Worm (Caenorhabditis elegans) whole organism, L3 larva: ENCODE measurements around the gene sptl-2.

ENCODE experiments used
- R02D3.7 ChIP-seq: fragments of 150-350 bp; optimal IDR thresholded peaks from 2 replicates; lab custom pipeline; 2014; ENCODE audit warnings: missing biosample characterization, missing genetic modification characterization
- aly-2 ChIP-seq: fragments of 150-350 bp; optimal IDR thresholded peaks from 2 replicates; lab custom pipeline; 2014; ENCODE audit warnings: missing biosample characterization, missing genetic modification characterization
- ama-1 ChIP-seq: fragments of 150-350 bp; optimal IDR thresholded peaks from 2 replicates; lab custom pipeline; 2018
- ceh-16 ChIP-seq: sonication (generic microtip); optimal IDR thresholded peaks from 2 replicates; lab custom pipeline; 2017; ENCODE audit warnings: missing biosample characterization, missing genetic modification characterization
- ceh-28 ChIP-seq: fragments of 150-350 bp; optimal IDR thresholded peaks from 2 replicates; lab custom pipeline; 2014; ENCODE audit warnings: missing biosample characterization, missing genetic modification reagents, missing genetic modification characterization
- ceh-82 ChIP-seq: fragments of 150-350 bp; optimal IDR thresholded peaks from 2 replicates; lab custom pipeline; 2014; ENCODE audit warnings: missing biosample characterization, missing genetic modification characterization
- ceh-9 ChIP-seq: sonication (generic microtip); optimal IDR thresholded peaks from 2 replicates; lab custom pipeline; 2018; ENCODE audit warnings: missing biosample characterization, missing genetic modification characterization
- daf-12 ChIP-seq: fragments of 150-350 bp; optimal IDR thresholded peaks from 2 replicates; lab custom pipeline; 2014; ENCODE audit warnings: missing biosample characterization, missing genetic modification reagents, missing genetic modification characterization
- egl-5 ChIP-seq: fragments of 150-350 bp; optimal IDR thresholded peaks from 2 replicates; lab custom pipeline; 2017; ENCODE audit warnings: missing biosample characterization, missing genetic modification reagents, missing genetic modification characterization, inconsistent platforms
- elt-1 ChIP-seq: fragments of 150-350 bp; optimal IDR thresholded peaks from 2 replicates; lab custom pipeline; 2014; ENCODE audit warnings: missing biosample characterization, missing genetic modification characterization
- elt-2 ChIP-seq: sonication (generic microtip); optimal IDR thresholded peaks from 2 replicates; lab custom pipeline; 2016; ENCODE audit warnings: missing genetic modification reagents, mild to moderate bottlenecking, missing genetic modification characterization, missing compliant biosample characterization
- eor-1 ChIP-seq, 2 experiments: fragments of 150-350 bp; optimal IDR thresholded peaks; 2 replicates each; lab custom pipeline; 2014 to 2018; ENCODE audit warnings: missing biosample characterization in 2 of 2, missing genetic modification characterization in 2 of 2
- fkh-2 ChIP-seq: fragments of 150-350 bp; optimal IDR thresholded peaks from 2 replicates; lab custom pipeline; 2014; ENCODE audit warnings: missing biosample characterization, missing genetic modification reagents, missing genetic modification characterization
- fos-1 ChIP-seq: fragments of 150-350 bp; optimal IDR thresholded peaks from 2 replicates; lab custom pipeline; 2014; ENCODE audit warnings: missing biosample characterization, missing genetic modification characterization
- hmg-11 ChIP-seq: sonication (generic microtip); optimal IDR thresholded peaks from 2 replicates; lab custom pipeline; 2016; ENCODE audit warnings: missing genetic modification characterization, missing compliant biosample characterization
- jun-1 ChIP-seq: fragments of 150-350 bp; optimal IDR thresholded peaks from 2 replicates; lab custom pipeline; 2014; ENCODE audit warnings: missing biosample characterization, missing genetic modification reagents, missing genetic modification characterization
- lin-15B ChIP-seq: fragments of 150-350 bp; optimal IDR thresholded peaks from 2 replicates; lab custom pipeline; 2014; ENCODE audit warnings: missing biosample characterization, missing genetic modification characterization
- lsy-12 ChIP-seq: sonication (generic microtip); optimal IDR thresholded peaks from 2 replicates; lab custom pipeline; 2016; ENCODE audit warnings: mild to moderate bottlenecking, missing genetic modification characterization, missing compliant biosample characterization
- mdl-1 ChIP-seq: fragments of 150-350 bp; optimal IDR thresholded peaks from 2 replicates; lab custom pipeline; 2014; ENCODE audit warnings: missing biosample characterization, missing genetic modification characterization
- mml-1 ChIP-seq: fragments of 150-350 bp; sonication (generic microtip); optimal IDR thresholded peaks from 3 replicates; lab custom pipeline; 2014; ENCODE audit warnings: missing biosample characterization, missing genetic modification characterization
- nfya-1 ChIP-seq: sonication (generic microtip); optimal IDR thresholded peaks from 2 replicates; lab custom pipeline; 2017; ENCODE audit warnings: missing genetic modification characterization, mild to moderate bottlenecking, missing compliant biosample characterization, antibody characterized with exemption, moderate library complexity; ENCODE audit not compliant: insufficient read depth
- nhr-11 ChIP-seq: fragments of 150-350 bp; optimal IDR thresholded peaks from 2 replicates; lab custom pipeline; 2014; ENCODE audit warnings: missing biosample characterization, missing genetic modification characterization
- nhr-12 ChIP-seq: fragments of 150-350 bp; optimal IDR thresholded peaks from 2 replicates; lab custom pipeline; 2014; ENCODE audit warnings: missing biosample characterization, missing genetic modification characterization
- nhr-23 ChIP-seq: fragments of 150-350 bp; optimal IDR thresholded peaks from 2 replicates; lab custom pipeline; 2014; ENCODE audit warnings: missing biosample characterization, missing genetic modification reagents, missing genetic modification characterization
- nhr-237 ChIP-seq: fragments of 150-350 bp; optimal IDR thresholded peaks from 2 replicates; lab custom pipeline; 2014; ENCODE audit warnings: missing biosample characterization, missing genetic modification characterization
- nhr-25 ChIP-seq: sonication (generic microtip); optimal IDR thresholded peaks from 2 replicates; lab custom pipeline; 2017; ENCODE audit warnings: missing biosample characterization, missing genetic modification characterization
- nhr-43 ChIP-seq: sonication (generic microtip); optimal IDR thresholded peaks from 2 replicates; lab custom pipeline; 2016; ENCODE audit warnings: mild to moderate bottlenecking, missing genetic modification characterization, missing compliant biosample characterization; ENCODE audit not compliant: poor library complexity, severe bottlenecking
- nhr-67 ChIP-seq: fragments of 150-350 bp; optimal IDR thresholded peaks from 2 replicates; lab custom pipeline; 2014; ENCODE audit warnings: missing biosample characterization, missing genetic modification characterization
- nhr-76 ChIP-seq: fragments of 150-350 bp; sonication (generic microtip); optimal IDR thresholded peaks from 5 replicates; lab custom pipeline; 2014; ENCODE audit warnings: missing biosample characterization, missing genetic modification characterization
- nhr-77 ChIP-seq: fragments of 150-350 bp; optimal IDR thresholded peaks from 2 replicates; lab custom pipeline; 2014; ENCODE audit warnings: missing biosample characterization, missing genetic modification characterization
- pha-4 ChIP-seq: fragments of 150-350 bp; optimal IDR thresholded peaks from 2 replicates; lab custom pipeline; 2014; ENCODE audit warnings: missing biosample characterization, missing genetic modification reagents, missing genetic modification characterization
- pqm-1 ChIP-seq: fragments of 150-350 bp; optimal IDR thresholded peaks from 2 replicates; lab custom pipeline; 2017; ENCODE audit warnings: missing biosample characterization, missing genetic modification characterization, inconsistent platforms
- sea-2 ChIP-seq: fragments of 150-350 bp; sonication (generic microtip); optimal IDR thresholded peaks from 4 replicates; lab custom pipeline; 2014; ENCODE audit warnings: missing biosample characterization, missing genetic modification reagents, missing genetic modification characterization
- skn-1 ChIP-seq: fragments of 150-350 bp; optimal IDR thresholded peaks from 2 replicates; lab custom pipeline; 2014; ENCODE audit warnings: missing biosample characterization, missing genetic modification characterization
- snpc-4 ChIP-seq: fragments of 150-350 bp; optimal IDR thresholded peaks from 2 replicates; lab custom pipeline; 2014; ENCODE audit warnings: missing biosample characterization, missing genetic modification characterization
- tbx-2 ChIP-seq: sonication (generic microtip); optimal IDR thresholded peaks from 2 replicates; lab custom pipeline; 2016; ENCODE audit warnings: mild to moderate bottlenecking, missing genetic modification characterization, missing compliant biosample characterization
- unc-39 ChIP-seq: sonication (generic microtip); optimal IDR thresholded peaks from 4 replicates; lab custom pipeline; 2017; ENCODE audit warnings: missing biosample characterization, missing genetic modification characterization
- zag-1 ChIP-seq: fragments of 150-350 bp; optimal IDR thresholded peaks from 2 replicates; lab custom pipeline; 2014; ENCODE audit warnings: missing biosample characterization, missing genetic modification characterization
- ztf-11 ChIP-seq: fragments of 150-350 bp; optimal IDR thresholded peaks from 2 replicates; lab custom pipeline; 2014; ENCODE audit warnings: missing biosample characterization, missing genetic modification characterization
- ztf-4 ChIP-seq: fragments of 150-350 bp; optimal IDR thresholded peaks from 2 replicates; lab custom pipeline; 2014; ENCODE audit warnings: missing biosample characterization, missing genetic modification characterization

Gene sptl-2

ce11 chrV:8016928-8017327 is at the start of gene sptl-2:
Gene sptl-2, plus strand, starts transcription at chrV:8017207.
- TF ChIP-seq tbx-2 (tag; lab: Kevin White, UChicago) (no peak), elt-2 (tag; lab: Kevin White, UChicago) (peak; percentile 29), pha-4 (peak; percentile 67)

- no peak for TF ChIP-seq pha-4
- peak; percentile 13 for TF ChIP-seq ceh-28
These were observed 47.9 kb upstream of the sptl-2 start, which contains the start of gene che-7 for ce11 chrV:7969107-7969506. Gene che-7, minus strand, starts transcription at chrV:7969207.

- no peak for TF ChIP-seq snpc-4
- TF ChIP-seq lsy-12, result no peak
- TF ChIP-seq zag-1 (tag; lab: Kevin White, UChicago), result no peak
- TF ChIP-seq elt-1 (tag; lab: Kevin White, UChicago), result no peak
- TF ChIP-seq unc-39, result no peak
- no peak for TF ChIP-seq nhr-76
- no peak for TF ChIP-seq jun-1 (tag; lab: Kevin White, UChicago)
- no peak for TF ChIP-seq nhr-12 (tag; lab: Kevin White, UChicago)
- no peak for TF ChIP-seq hmg-11 (tag; lab: Kevin White, UChicago)
- no peak for TF ChIP-seq lin-15B
- no peak for TF ChIP-seq ceh-28
- no peak for TF ChIP-seq pqm-1
- no peak for TF ChIP-seq fos-1 (tag; lab: Kevin White, UChicago)
- TF ChIP-seq nhr-77 (tag; lab: Kevin White, UChicago), result no peak
- TF ChIP-seq egl-5 (tag; lab: Kevin White, UChicago), result no peak
- TF ChIP-seq nhr-11 (tag; lab: Kevin White, UChicago), result no peak
These were observed 46.5 kb upstream of the sptl-2 start for ce11 chrV:7970519-7970918.

ce11 chrV:7971376-7971775 is 45.6 kb upstream of the sptl-2 start:
- TF ChIP-seq ceh-16 (tag; lab: Kevin White, UChicago) (no peak), mml-1 (tag; lab: Kevin White, UChicago) (no peak), unc-39 (no peak), nhr-43 (tag; lab: Kevin White, UChicago) (no peak), egl-5 (tag; lab: Kevin White, UChicago) (no peak), ztf-11 (no peak), ceh-82 (no peak), elt-2 (tag; lab: Kevin White, UChicago) (no peak), nhr-23 (tag; lab: Kevin White, UChicago) (no peak), aly-2 (tag; lab: Kevin White, UChicago) (no peak), fos-1 (tag; lab: Kevin White, UChicago) (no peak), pqm-1 (no peak), lin-15B (no peak), mdl-1 (tag; lab: Kevin White, UChicago) (no peak), nhr-67 (tag; lab: Kevin White, UChicago) (no peak), R02D3.7 (tag; lab: Kevin White, UChicago) (no peak), nhr-77 (tag; lab: Kevin White, UChicago) (no peak), fkh-2 (tag; lab: Kevin White, UChicago) (no peak)

- no peak for TF ChIP-seq unc-39
- no peak for TF ChIP-seq R02D3.7 (tag; lab: Kevin White, UChicago)
- no peak for TF ChIP-seq nhr-25 (tag; lab: Kevin White, UChicago)
- TF ChIP-seq ama-1 (lab: Kevin White, UChicago), result no peak
- TF ChIP-seq daf-12 (tag; lab: Kevin White, UChicago), result no peak
- TF ChIP-seq ztf-11, result no peak
- no peak for TF ChIP-seq zag-1 (tag; lab: Kevin White, UChicago)
- TF ChIP-seq eor-1 (tag; optimal IDR thresholded peaks at IDR 0.05; lab: Kevin White, UChicago), result no peak
- TF ChIP-seq ceh-16 (tag; lab: Kevin White, UChicago), result no peak
- TF ChIP-seq nhr-43 (tag; lab: Kevin White, UChicago), result no peak
- TF ChIP-seq mml-1 (tag; lab: Kevin White, UChicago), result no peak
- TF ChIP-seq skn-1 (tag; lab: Kevin White, UChicago), result no peak
- TF ChIP-seq ceh-82, result no peak
- TF ChIP-seq jun-1 (tag; lab: Kevin White, UChicago), result no peak
- TF ChIP-seq egl-5 (tag; lab: Kevin White, UChicago), result no peak
- no peak for TF ChIP-seq ceh-9
- TF ChIP-seq hmg-11 (tag; lab: Kevin White, UChicago), result no peak
- peak; percentile 47 for TF ChIP-seq pha-4
- TF ChIP-seq fos-1 (tag; lab: Kevin White, UChicago), result no peak
- no peak for TF ChIP-seq ztf-4 (tag; lab: Kevin White, UChicago)
- TF ChIP-seq pqm-1, result peak; percentile 67
- peak; percentile 62 for TF ChIP-seq elt-2 (tag; lab: Kevin White, UChicago)
- TF ChIP-seq elt-1 (tag; lab: Kevin White, UChicago), result no peak
- TF ChIP-seq nfya-1 (tag; lab: Kevin White, UChicago), result peak; percentile 25
- TF ChIP-seq sea-2 (GFP tag; lab: Kevin White, UChicago), result no peak
- TF ChIP-seq nhr-237 (tag; lab: Kevin White, UChicago), result no peak
These were observed 39.1 kb upstream of the sptl-2 start, which contains the start of gene let-413 for ce11 chrV:7977701-7978461. Gene let-413, minus strand, starts transcription at chrV:7977776.
